Fruit fly (Drosophila melanogaster) whole organism, embryonic: Measurements from ENCODE around the gene plx.

Source experiments
- Adf1 ChIP-seq: fragments of 200-800 bp; sonication (Bioruptor generic); IDR thresholded peaks from 2 replicates; pipeline ENCODE4 v1.3.6; 2022; ENCODE audit warnings: missing biosample characterization, missing genetic modification characterization
- B-H1 ChIP-seq: fragments of 200-800 bp; sonication (Bioruptor generic); IDR thresholded peaks from 3 replicates; pipeline ENCODE4 v1.3.6; 2022; ENCODE audit warnings: missing biosample characterization, missing genetic modification characterization
- CG10274 ChIP-seq: fragments of 200-800 bp; sonication (Bioruptor generic); optimal IDR thresholded peaks from 3 replicates; lab custom pipeline; 2017; ENCODE audit warnings: missing biosample characterization, mild to moderate bottlenecking, missing genetic modification characterization
- CG10321 ChIP-seq: fragments of 200-800 bp; sonication (Bioruptor generic); IDR thresholded peaks from 2 replicates; pipeline ENCODE4 v1.3.6; 2022; ENCODE audit warnings: missing biosample characterization, missing genetic modification characterization
- CG10979 ChIP-seq: fragments of 200-800 bp; sonication (Bioruptor generic); optimal IDR thresholded peaks from 2 replicates; lab custom pipeline; 2018; ENCODE audit warnings: missing biosample characterization, mild to moderate bottlenecking, missing genetic modification characterization, moderate library complexity
- CG11398 ChIP-seq: fragments of 200-800 bp; sonication (Bioruptor generic); optimal IDR thresholded peaks from 2 replicates; lab custom pipeline; 2016; ENCODE audit warnings: missing biosample characterization, missing genetic modification characterization
- CG12104 ChIP-seq: fragments of 200-800 bp; sonication (Bioruptor generic); optimal IDR thresholded peaks from 3 replicates; lab custom pipeline; 2016; ENCODE audit warnings: missing biosample characterization, missing genetic modification characterization
- CG12236 ChIP-seq: fragments of 200-800 bp; sonication (Bioruptor generic); optimal IDR thresholded peaks from 2 replicates; lab custom pipeline; 2016; ENCODE audit warnings: missing biosample characterization, missing genetic modification characterization
- CG13123 ChIP-seq: fragments of 200-800 bp; sonication (Bioruptor generic); optimal IDR thresholded peaks from 2 replicates; lab custom pipeline; 2016; ENCODE audit warnings: missing biosample characterization, missing genetic modification characterization
- CG14860 ChIP-seq: fragments of 200-800 bp; sonication (Bioruptor generic); IDR thresholded peaks from 3 replicates; pipeline ENCODE4 v1.3.6; 2022; ENCODE audit warnings: missing biosample characterization, missing genetic modification characterization; ENCODE audit not compliant: partially characterized antibody
- CG16815 ChIP-seq: fragments of 200-800 bp; sonication (Bioruptor generic); optimal IDR thresholded peaks from 3 replicates; lab custom pipeline; 2017; ENCODE audit warnings: missing biosample characterization, mild to moderate bottlenecking, missing genetic modification characterization
- CG17802 ChIP-seq: fragments of 200-800 bp; sonication (Bioruptor generic); optimal IDR thresholded peaks from 2 replicates; lab custom pipeline; 2018; ENCODE audit warnings: missing biosample characterization, mild to moderate bottlenecking, missing genetic modification characterization, moderate library complexity
- CG17829 ChIP-seq: fragments of 200-800 bp; optimal IDR thresholded peaks from 2 replicates; lab custom pipeline; 2019; ENCODE audit warnings: missing biosample characterization, mild to moderate bottlenecking, missing genetic modification characterization, moderate library complexity
- CG18262 ChIP-seq: fragments of 200-800 bp; optimal IDR thresholded peaks from 3 replicates; lab custom pipeline; 2019; ENCODE audit warnings: missing biosample characterization, mild to moderate bottlenecking, missing genetic modification characterization, moderate library complexity
- CG2712 ChIP-seq: fragments of 200-800 bp; optimal IDR thresholded peaks from 3 replicates; lab custom pipeline; 2019; ENCODE audit warnings: missing biosample characterization, mild to moderate bottlenecking, missing genetic modification characterization, moderate library complexity
- CG2875 ChIP-seq: fragments of 200-800 bp; sonication (Bioruptor generic); optimal IDR thresholded peaks from 2 replicates; lab custom pipeline; 2017; ENCODE audit warnings: missing biosample characterization, mild to moderate bottlenecking, missing genetic modification characterization, missing genetic modification reagents
- CG30020 ChIP-seq: fragments of 200-800 bp; optimal IDR thresholded peaks from 2 replicates; lab custom pipeline; 2019; ENCODE audit warnings: missing biosample characterization, mild to moderate bottlenecking, missing genetic modification characterization, moderate library complexity
- CG34422 ChIP-seq: fragments of 200-800 bp; sonication (Bioruptor generic); IDR thresholded peaks from 3 replicates; pipeline ENCODE4 v1.3.6; 2022; ENCODE audit warnings: missing biosample characterization, missing genetic modification characterization
- CG6272 ChIP-seq: fragments of 200-800 bp; sonication (Bioruptor generic); IDR thresholded peaks from 2 replicates; pipeline ENCODE4 v1.3.6; 2022; ENCODE audit warnings: missing biosample characterization, missing genetic modification characterization
- CG6654 ChIP-seq: fragments of 200-800 bp; sonication (Bioruptor generic); optimal IDR thresholded peaks from 2 replicates; lab custom pipeline; 2017; ENCODE audit warnings: missing biosample characterization, mild to moderate bottlenecking, missing genetic modification characterization
- CG7357 ChIP-seq: fragments of 200-800 bp; sonication (Bioruptor generic); IDR thresholded peaks from 3 replicates; pipeline ENCODE4 v1.3.6; 2022; ENCODE audit warnings: missing biosample characterization, missing genetic modification characterization
- CG8944 ChIP-seq: fragments of 200-800 bp; sonication (Bioruptor generic); optimal IDR thresholded peaks from 3 replicates; lab custom pipeline; 2016; ENCODE audit warnings: missing biosample characterization, missing genetic modification characterization
- CG9609 ChIP-seq: fragments of 200-800 bp; sonication (Bioruptor generic); optimal IDR thresholded peaks from 3 replicates; lab custom pipeline; 2016; ENCODE audit warnings: missing biosample characterization, missing genetic modification characterization
- CTCF ChIP-seq: fragments of 200-800 bp; sonication (Bioruptor generic); optimal IDR thresholded peaks from 2 replicates; lab custom pipeline; 2017; ENCODE audit warnings: missing biosample characterization, mild to moderate bottlenecking, missing genetic modification characterization, moderate library complexity
- CrebB ChIP-seq: fragments of 200-800 bp; sonication (Bioruptor generic); optimal IDR thresholded peaks from 3 replicates; lab custom pipeline; 2018; ENCODE audit warnings: missing biosample characterization, mild to moderate bottlenecking, missing genetic modification characterization
- Drgx ChIP-seq: fragments of 200-800 bp; sonication (Bioruptor generic); IDR thresholded peaks from 2 replicates; pipeline ENCODE4 v1.3.6; 2022; ENCODE audit warnings: missing biosample characterization, missing genetic modification characterization
- Ets65A ChIP-seq: fragments of 200-800 bp; sonication (Bioruptor generic); peaks from one replicate; lab custom pipeline; 2016; ENCODE audit warnings: missing biosample characterization, missing genetic modification characterization
- Fer2 ChIP-seq: fragments of 200-800 bp; sonication (Bioruptor generic); optimal IDR thresholded peaks from 2 replicates; lab custom pipeline; 2018; ENCODE audit warnings: missing biosample characterization, mild to moderate bottlenecking, missing genetic modification characterization, moderate library complexity
- Hand ChIP-seq: fragments of 200-800 bp; sonication (Bioruptor generic); optimal IDR thresholded peaks from 2 replicates; lab custom pipeline; 2017; ENCODE audit warnings: mild to moderate bottlenecking, missing biosample characterization, missing genetic modification reagents, missing genetic modification characterization
- Hey ChIP-seq: fragments of 200-800 bp; sonication (Bioruptor generic); optimal IDR thresholded peaks from 3 replicates; lab custom pipeline; 2018; ENCODE audit warnings: missing biosample characterization, mild to moderate bottlenecking, missing genetic modification characterization
- HmgD ChIP-seq: fragments of 200-800 bp; sonication (Bioruptor generic); optimal IDR thresholded peaks from 3 replicates; lab custom pipeline; 2016; ENCODE audit warnings: missing biosample characterization, missing genetic modification characterization
- Oli ChIP-seq: fragments of 200-800 bp; sonication (Bioruptor generic); optimal IDR thresholded peaks from 2 replicates; lab custom pipeline; 2018; ENCODE audit warnings: missing biosample characterization, mild to moderate bottlenecking, missing genetic modification characterization, moderate library complexity
- Sox100B ChIP-seq: fragments of 200-800 bp; sonication (Bioruptor generic); optimal IDR thresholded peaks from 3 replicates; lab custom pipeline; 2018; ENCODE audit warnings: missing biosample characterization, mild to moderate bottlenecking, missing genetic modification characterization
- bab2 ChIP-seq: fragments of 200-800 bp; sonication (Bioruptor generic); optimal IDR thresholded peaks from 2 replicates; lab custom pipeline; 2016; ENCODE audit warnings: missing biosample characterization, missing genetic modification characterization
- dysf ChIP-seq: fragments of 200-800 bp; sonication (Bioruptor generic); IDR thresholded peaks from 3 replicates; pipeline ENCODE4 v1.3.6; 2022; ENCODE audit warnings: missing biosample characterization, missing genetic modification characterization
- eyg ChIP-seq: fragments of 200-800 bp; sonication (Bioruptor generic); optimal IDR thresholded peaks from 3 replicates; lab custom pipeline; 2016; ENCODE audit warnings: missing biosample characterization, missing genetic modification characterization
- gem ChIP-seq: fragments of 200-800 bp; sonication (Bioruptor generic); optimal IDR thresholded peaks from 2 replicates; lab custom pipeline; 2019; ENCODE audit warnings: missing biosample characterization, mild to moderate bottlenecking, missing genetic modification characterization, moderate library complexity
- insv ChIP-seq, 2 experiments: fragments of 200-800 bp; sonication (Bioruptor generic); optimal IDR thresholded peaks; 3 replicates each; lab custom pipeline; 2016 to 2018; ENCODE audit warnings: missing biosample characterization in 2 of 2, missing genetic modification characterization in 2 of 2
- knrl ChIP-seq: fragments of 200-800 bp; sonication (Bioruptor generic); IDR thresholded peaks from 3 replicates; pipeline ENCODE4 v1.3.6; 2022; ENCODE audit warnings: missing biosample characterization, missing genetic modification characterization; ENCODE audit not compliant: partially characterized antibody
- lbe ChIP-seq: fragments of 200-800 bp; sonication (Bioruptor generic); optimal IDR thresholded peaks from 2 replicates; lab custom pipeline; 2016; ENCODE audit warnings: missing biosample characterization, mild to moderate bottlenecking, missing genetic modification characterization
- lov ChIP-seq, 2 experiments: fragments of 200-800 bp in 1 of 2; fragments of >200 bp in 1 of 2; sonication (Bioruptor generic) in 1 of 2; IDR thresholded peaks in 1 of 2; optimal IDR thresholded peaks in 1 of 2; 2 replicates in 1 of 2; 3 replicates in 1 of 2; pipeline versions ENCODE4 v1.3.6 to Lab custom; 2017 to 2022; ENCODE audit warnings: missing biosample characterization in 1 of 2, missing genetic modification characterization in 1 of 2
- mam ChIP-seq: fragments of 200-800 bp; sonication (Bioruptor generic); optimal IDR thresholded peaks from 3 replicates; lab custom pipeline; 2016; ENCODE audit warnings: missing biosample characterization, missing genetic modification characterization
- otp ChIP-seq: fragments of 200-800 bp; sonication (Bioruptor generic); IDR thresholded peaks from 3 replicates; pipeline ENCODE4, ENCODE4 v1.3.6; 2022; ENCODE audit warnings: missing biosample characterization, missing genetic modification characterization
- p53 ChIP-seq: fragments of 200-800 bp; sonication (Bioruptor generic); optimal IDR thresholded peaks from 2 replicates; lab custom pipeline; 2016; ENCODE audit warnings: missing biosample characterization, missing genetic modification characterization
- pzg ChIP-seq: fragments of 200-800 bp; sonication (Bioruptor generic); optimal IDR thresholded peaks from 3 replicates; lab custom pipeline; 2018; ENCODE audit warnings: missing biosample characterization, mild to moderate bottlenecking, missing genetic modification characterization, moderate library complexity
- scrt ChIP-seq: fragments of 200-800 bp; sonication (Bioruptor generic); optimal IDR thresholded peaks from 2 replicates; lab custom pipeline; 2018; ENCODE audit warnings: missing biosample characterization, mild to moderate bottlenecking, missing genetic modification characterization, moderate library complexity
- sens ChIP-seq: fragments of 200-800 bp; sonication (Bioruptor generic); peaks from one replicate; lab custom pipeline; 2016; ENCODE audit warnings: missing biosample characterization, missing genetic modification characterization
- tll ChIP-seq, 2 experiments: fragments of 200-800 bp in 1 of 2; fragments of >200 bp in 1 of 2; sonication (Bioruptor generic) in 1 of 2; optimal IDR thresholded peaks; 2 replicates each; lab custom pipeline; 2017 to 2019; ENCODE audit warnings: missing biosample characterization in 2 of 2, missing genetic modification characterization in 2 of 2, mild to moderate bottlenecking in 1 of 2, moderate library complexity in 1 of 2
- twi ChIP-seq: fragments of 200-800 bp; optimal IDR thresholded peaks from 2 replicates; lab custom pipeline; 2019; ENCODE audit warnings: missing biosample characterization, mild to moderate bottlenecking, missing genetic modification characterization, moderate library complexity
- wdn ChIP-seq: fragments of 200-800 bp; sonication (Bioruptor generic); IDR thresholded peaks from 2 replicates; pipeline ENCODE4 v1.3.6; 2022; ENCODE audit warnings: missing biosample characterization, missing genetic modification characterization

Gene plx

DNA sequence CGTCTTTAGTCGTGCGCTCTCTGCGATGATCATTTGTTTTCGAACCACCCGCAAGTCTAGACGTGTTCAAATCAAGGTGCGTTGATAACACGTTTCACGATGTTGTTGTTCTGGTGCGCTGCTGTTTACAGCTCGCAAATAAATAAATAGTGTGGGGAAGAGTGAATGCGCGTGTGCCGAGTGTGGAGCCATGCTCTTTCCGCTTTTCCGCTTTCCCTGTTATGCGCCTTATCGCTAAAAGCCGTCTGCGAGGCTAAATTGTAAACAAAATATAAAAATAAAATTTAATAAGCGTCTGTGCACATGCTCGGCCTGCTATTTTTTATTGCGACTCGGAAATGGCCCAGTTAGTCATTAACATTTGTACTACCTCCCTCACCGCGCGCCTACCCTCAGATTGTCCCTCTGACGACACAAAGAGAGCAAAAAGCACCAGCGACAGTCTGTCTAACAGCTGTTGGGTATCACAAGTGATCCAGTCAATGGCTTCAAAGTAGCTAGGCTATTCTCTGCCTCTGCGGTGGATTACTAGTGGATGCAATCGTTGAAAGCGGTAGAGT is 12.9 kb upstream of the plx start (continued):
- TF ChIP-seq CG12104 (GFP tag; lab: Kevin White, UChicago), result peak; percentile 76
- no peak for TF ChIP-seq lov (optimal IDR thresholded peaks at IDR 0.05; lab: Kevin White, UChicago)
- TF ChIP-seq lov (GFP tag; IDR thresholded peaks at IDR 0.05; lab: Robert Waterston, UW), result peak; percentile 77; the same call in 2 of the 3 replicates
- TF ChIP-seq CG6654 (GFP tag; lab: Kevin White, UChicago), result peak; percentile 25
- TF ChIP-seq knrl (GFP tag; lab: Robert Waterston, UW), result no peak
- TF ChIP-seq Hand (GFP tag; lab: Kevin White, UChicago), result peak; percentile 76
- TF ChIP-seq CG2875 (GFP tag; lab: Kevin White, UChicago), result peak; percentile 93
- TF ChIP-seq CG16815 (GFP tag; lab: Kevin White, UChicago), result no peak
- TF ChIP-seq sens (GFP tag; lab: Kevin White, UChicago), result peak; percentile 95
- peak; percentile 66 for TF ChIP-seq CG2712
- peak; percentile 81 for TF ChIP-seq eyg (GFP tag; lab: Kevin White, UChicago)
- no peak for TF ChIP-seq CG7357 (GFP tag; lab: Robert Waterston, UW)
- TF ChIP-seq CG13123 (GFP tag; lab: Kevin White, UChicago), result peak; percentile 71
- no peak for TF ChIP-seq CG6272 (GFP tag; lab: Robert Waterston, UW)
- TF ChIP-seq pzg (GFP tag; lab: Kevin White, UChicago), result peak; percentile 19
- peak; percentile 19; the same call in 1 of the 3 replicates for TF ChIP-seq dysf (GFP tag; lab: Robert Waterston, UW)
- peak; percentile 56 for TF ChIP-seq Fer2 (tag; lab: Kevin White, UChicago)
- TF ChIP-seq CTCF (GFP tag; lab: Kevin White, UChicago), result peak; percentile 47
- peak; percentile 92 for TF ChIP-seq CrebB (tag; lab: Kevin White, UChicago)
- TF ChIP-seq CG10321 (GFP tag; lab: Robert Waterston, UW), result peak; percentile 46; the same call in 1 of the 2 replicates
- TF ChIP-seq CG30020, result peak; percentile 21
- peak; percentile 79 for TF ChIP-seq Ets65A (GFP tag; lab: Kevin White, UChicago)
- peak; percentile 73 for TF ChIP-seq gem
- peak; percentile 20 for TF ChIP-seq Oli (tag; lab: Kevin White, UChicago)
- no peak for TF ChIP-seq scrt (GFP tag; lab: Kevin White, UChicago)
- TF ChIP-seq Sox100B (GFP tag; lab: Kevin White, UChicago), result no peak
- TF ChIP-seq insv (GFP tag; optimal IDR thresholded peaks at IDR 0.05; lab: Kevin White, UChicago), result peak; percentile 2 to 70
- peak; percentile 80; the same call in 1 of the 3 replicates for TF ChIP-seq CG34422 (GFP tag; lab: Robert Waterston, UW)
- peak; percentile 42 for TF ChIP-seq CG10979 (tag; lab: Kevin White, UChicago)
- peak; percentile 62 for TF ChIP-seq CG17829 (tag; lab: Kevin White, UChicago)
- peak; percentile 67 for TF ChIP-seq CG18262
- peak; percentile 28 for TF ChIP-seq mam (GFP tag; lab: Kevin White, UChicago)
- peak; percentile 38; the same call in 1 of the 2 replicates for TF ChIP-seq Drgx (GFP tag; lab: Robert Waterston, UW)
- TF ChIP-seq CG10274, result peak; percentile 48
- TF ChIP-seq CG17802 (tag; lab: Kevin White, UChicago), result peak; percentile 55
- TF ChIP-seq Adf1, result peak; percentile 49; the same call in 1 of the 2 replicates
- TF ChIP-seq otp (GFP tag; lab: Robert Waterston, UW), result peak; percentile 69; the same call in 1 of the 3 replicates
- TF ChIP-seq CG8944, result peak; percentile 31
- peak; percentile 11 for TF ChIP-seq HmgD
- TF ChIP-seq Hey (tag; lab: Kevin White, UChicago), result peak; percentile 85
- 0 out of 2 replicates have a peak, but pooled peaks have one; percentile 24 for TF ChIP-seq wdn (GFP tag; lab: Robert Waterston, UW)
- TF ChIP-seq bab2 (GFP tag; lab: Kevin White, UChicago), result peak; percentile 77
- no peak for TF ChIP-seq CG9609 (GFP tag; lab: Kevin White, UChicago)
- peak; percentile 26; the same call in 1 of the 3 replicates for TF ChIP-seq B-H1
- TF ChIP-seq twi, result peak; percentile 44
- TF ChIP-seq tll (GFP tag; optimal IDR thresholded peaks at IDR 0.05; lab: Kevin White, UChicago), result no peak
- peak; percentile 50 for TF ChIP-seq CG12236 (GFP tag; lab: Kevin White, UChicago)
- TF ChIP-seq lbe (GFP tag; lab: Kevin White, UChicago), result peak; percentile 12
- no peak for TF ChIP-seq CG14860 (GFP tag; lab: Robert Waterston, UW)
- TF ChIP-seq p53 (GFP tag; lab: Kevin White, UChicago), result peak; percentile 99
- TF ChIP-seq CG11398 (GFP tag; lab: Kevin White, UChicago), result peak; percentile 86
